Fruit fly (Drosophila melanogaster): Measurements from ENCODE around the gene Cpr76Ba.
"Not testable (repeated sequence)": the region's sequence is repeated elsewhere in the genome, so short reads cannot be mapped to it uniquely, and the experiment has no call there.

dm6 chr3L:19472128-19472527 is 46.0 kb downstream of the Cpr76Ba start, which contains the start of the genes 825-Oak and CG12519:
- TF ChIP-seq CG8478 (optimal IDR thresholded peaks at IDR 0.05); psq (optimal IDR thresholded peaks at IDR 0.05); pan (optimal IDR thresholded peaks at IDR 0.05); usp (GFP tag; optimal IDR thresholded peaks at IDR 0.05): not testable (repeated sequence)

Data from whole organism.